Worm (Caenorhabditis elegans) whole organism, L1 larva: ENCODE data around the gene ptr-1.
A peak's percentile ranks its signal among the peaks of the same experiment; 100 is the strongest.

Experiments used
- C16A3.4 ChIP-seq: fragments of 150-350 bp; optimal IDR thresholded peaks from 2 replicates; lab custom pipeline; 2014; ENCODE audit warnings: missing biosample characterization, missing genetic modification characterization
- aly-2 ChIP-seq: fragments of 150-350 bp; optimal IDR thresholded peaks from 2 replicates; lab custom pipeline; 2014; ENCODE audit warnings: missing biosample characterization, missing genetic modification characterization
- blmp-1 ChIP-seq: fragments of 150-350 bp; optimal IDR thresholded peaks from 2 replicates; lab custom pipeline; 2014; ENCODE audit warnings: missing biosample characterization, missing genetic modification characterization
- ceh-63 ChIP-seq: fragments of 200-800 bp; sonication (Bioruptor generic); optimal IDR thresholded peaks from 2 replicates; lab custom pipeline; 2018; ENCODE audit warnings: mild to moderate bottlenecking, missing genetic modification characterization, missing compliant biosample characterization
- ceh-8 ChIP-seq: fragments of 200-800 bp; sonication (Bioruptor generic); optimal IDR thresholded peaks from 2 replicates; lab custom pipeline; 2018; ENCODE audit warnings: mild to moderate bottlenecking, missing genetic modification characterization, moderate library complexity, missing compliant biosample characterization
- ceh-90 ChIP-seq: sonication (generic microtip); optimal IDR thresholded peaks from 2 replicates; lab custom pipeline; 2016; ENCODE audit warnings: missing genetic modification characterization, missing compliant biosample characterization
- ces-1 ChIP-seq: fragments of 150-350 bp; optimal IDR thresholded peaks from 2 replicates; lab custom pipeline; 2014; ENCODE audit warnings: missing biosample characterization, missing genetic modification reagents, missing genetic modification characterization
- dsc-1 ChIP-seq: sonication (generic microtip); optimal IDR thresholded peaks from 2 replicates; lab custom pipeline; 2016; ENCODE audit warnings: mild to moderate bottlenecking, missing genetic modification characterization, missing compliant biosample characterization
- efl-3 ChIP-seq: fragments of 200-800 bp; sonication (Bioruptor generic); optimal IDR thresholded peaks from 2 replicates; lab custom pipeline; 2018; ENCODE audit warnings: mild to moderate bottlenecking, missing genetic modification characterization, missing compliant biosample characterization
- egl-13 ChIP-seq: sonication (generic microtip); optimal IDR thresholded peaks from 2 replicates; lab custom pipeline; 2016; ENCODE audit warnings: missing genotype, missing genetic modification reagents, missing genetic modification characterization, missing compliant biosample characterization
- egl-27 ChIP-seq, 2 experiments: fragments of 150-350 bp in 1 of 2; sonication (generic microtip); optimal IDR thresholded peaks; 3 replicates each; lab custom pipeline; 2017 to 2018; ENCODE audit warnings: missing biosample characterization in 2 of 2, missing genetic modification characterization in 2 of 2, missing genetic modification reagents in 2 of 2
- ets-5 ChIP-seq: fragments of 200-800 bp; sonication (Bioruptor generic); IDR thresholded peaks from 2 replicates; pipeline ENCODE4 v1.3.6; 2022; ENCODE audit warnings: missing genetic modification characterization, missing compliant biosample characterization
- fkh-4 ChIP-seq: sonication (generic microtip); optimal IDR thresholded peaks from 2 replicates; lab custom pipeline; 2016; ENCODE audit warnings: missing compliant biosample characterization, missing genetic modification characterization, borderline replicate concordance
- fkh-8 ChIP-seq: sonication (generic microtip); optimal IDR thresholded peaks from 2 replicates; lab custom pipeline; 2016; ENCODE audit warnings: mild to moderate bottlenecking, missing genetic modification characterization, missing compliant biosample characterization
- grh-1 ChIP-seq: fragments of 200-800 bp; sonication (Bioruptor generic); IDR thresholded peaks from 2 replicates; pipeline ENCODE4 v1.3.6; 2022; ENCODE audit warnings: missing genetic modification reagents, missing genetic modification characterization, missing compliant biosample characterization
- hlh-17 ChIP-seq: fragments of 200-800 bp; sonication (Bioruptor generic); optimal IDR thresholded peaks from 2 replicates; lab custom pipeline; 2018; ENCODE audit warnings: missing genetic modification characterization, mild to moderate bottlenecking, missing compliant biosample characterization, moderate library complexity, borderline replicate concordance
- lin-14 ChIP-seq: fragments of 200-800 bp; sonication (Bioruptor generic); optimal IDR thresholded peaks from 2 replicates; lab custom pipeline; 2018; ENCODE audit warnings: mild to moderate bottlenecking, missing genetic modification characterization, moderate library complexity, missing compliant biosample characterization
- lin-39 ChIP-seq: fragments of 150-350 bp; optimal IDR thresholded peaks from 2 replicates; lab custom pipeline; 2014; ENCODE audit warnings: missing biosample characterization, missing genetic modification reagents, missing genetic modification characterization
- lir-3 ChIP-seq: sonication (generic microtip); optimal IDR thresholded peaks from 2 replicates; lab custom pipeline; 2016; ENCODE audit warnings: mild to moderate bottlenecking, missing genetic modification characterization, moderate library complexity, missing compliant biosample characterization; ENCODE audit not compliant: poor library complexity
- lsy-2 ChIP-seq, 2 experiments: fragments of 150-350 bp; optimal IDR thresholded peaks; 2 replicates each; lab custom pipeline; 2014; ENCODE audit warnings: missing biosample characterization in 2 of 2, missing genetic modification characterization in 2 of 2
- mep-1 ChIP-seq: fragments of 150-350 bp; optimal IDR thresholded peaks from 2 replicates; lab custom pipeline; 2014; ENCODE audit warnings: missing biosample characterization, missing genetic modification characterization
- nhr-11 ChIP-seq: fragments of 150-350 bp; optimal IDR thresholded peaks from 2 replicates; lab custom pipeline; 2014; ENCODE audit warnings: missing biosample characterization, missing genetic modification characterization
- nhr-19 ChIP-seq: fragments of 200-800 bp; sonication (Bioruptor generic); conservative IDR thresholded peaks from 2 replicates; pipeline ENCODE4 v1.3.6; 2022; ENCODE audit warnings: missing genetic modification characterization, missing compliant biosample characterization
- nhr-20 ChIP-seq: sonication (generic microtip); optimal IDR thresholded peaks from 2 replicates; lab custom pipeline; 2016; ENCODE audit warnings: mild to moderate bottlenecking, missing genetic modification characterization, missing compliant biosample characterization
- nhr-28 ChIP-seq: fragments of 150-350 bp; optimal IDR thresholded peaks from 2 replicates; lab custom pipeline; 2014; ENCODE audit warnings: missing biosample characterization, missing genetic modification characterization
- nhr-47 ChIP-seq: sonication (generic microtip); optimal IDR thresholded peaks from 2 replicates; lab custom pipeline; 2016; ENCODE audit warnings: mild to moderate bottlenecking, missing genetic modification characterization, moderate library complexity, missing compliant biosample characterization
- nhr-71 ChIP-seq: sonication (generic microtip); optimal IDR thresholded peaks from 2 replicates; lab custom pipeline; 2016; ENCODE audit warnings: mild to moderate bottlenecking, missing genetic modification characterization, moderate library complexity, missing compliant biosample characterization
- nhr-76 ChIP-seq: sonication (generic microtip); optimal IDR thresholded peaks from 2 replicates; lab custom pipeline; 2017; ENCODE audit warnings: missing biosample characterization, missing genetic modification characterization
- nhr-77 ChIP-seq: fragments of 150-350 bp; optimal IDR thresholded peaks from 2 replicates; lab custom pipeline; 2014; ENCODE audit warnings: missing biosample characterization, missing genetic modification characterization
- nhr-84 ChIP-seq: sonication (generic microtip); optimal IDR thresholded peaks from 2 replicates; lab custom pipeline; 2017; ENCODE audit warnings: missing biosample characterization, missing genetic modification characterization
- nhr-85 ChIP-seq: sonication (generic microtip); peaks from one replicate; lab custom pipeline; 2016; ENCODE audit warnings: missing genetic modification characterization, inconsistent platforms, missing compliant biosample characterization
- pax-3 ChIP-seq: fragments of 200-800 bp; sonication (Bioruptor generic); optimal IDR thresholded peaks from 2 replicates; lab custom pipeline; 2018; ENCODE audit warnings: mild to moderate bottlenecking, missing genetic modification characterization, moderate library complexity, missing compliant biosample characterization
- rnt-1 ChIP-seq: sonication (generic microtip); optimal IDR thresholded peaks from 2 replicates; lab custom pipeline; 2016; ENCODE audit warnings: mild to moderate bottlenecking, missing genetic modification characterization, moderate library complexity, missing compliant biosample characterization
- sox-4 ChIP-seq: sonication (generic microtip); optimal IDR thresholded peaks from 2 replicates; lab custom pipeline; 2016; ENCODE audit warnings: missing genetic modification characterization, missing compliant biosample characterization
- sptf-1 ChIP-seq: fragments of 150-350 bp; optimal IDR thresholded peaks from 2 replicates; lab custom pipeline; 2014; ENCODE audit warnings: missing biosample characterization, missing genetic modification characterization
- sup-37 ChIP-seq: fragments of 200-800 bp; sonication (Bioruptor generic); optimal IDR thresholded peaks from 2 replicates; lab custom pipeline; 2018; ENCODE audit warnings: mild to moderate bottlenecking, missing genetic modification characterization, missing compliant biosample characterization
- swsn-7 ChIP-seq: sonication (generic microtip); optimal IDR thresholded peaks from 2 replicates; lab custom pipeline; 2016; ENCODE audit warnings: missing genetic modification characterization, missing compliant biosample characterization
- unc-130 ChIP-seq: fragments of 150-350 bp; optimal IDR thresholded peaks from 2 replicates; lab custom pipeline; 2017; ENCODE audit warnings: missing biosample characterization, missing genetic modification characterization, inconsistent platforms
- unc-86 ChIP-seq: sonication (generic microtip); optimal IDR thresholded peaks from 2 replicates; lab custom pipeline; 2016; ENCODE audit warnings: missing genetic modification characterization, missing compliant biosample characterization
- ztf-11 ChIP-seq, 2 experiments: sonication (generic microtip); optimal IDR thresholded peaks; 2 replicates each; lab custom pipeline; 2016 to 2017; ENCODE audit warnings: missing genetic modification characterization in 2 of 2, missing biosample characterization in 1 of 2, missing compliant biosample characterization in 1 of 2
- ztf-4 ChIP-seq: fragments of 150-350 bp; optimal IDR thresholded peaks from 2 replicates; lab custom pipeline; 2014; ENCODE audit warnings: missing biosample characterization, missing genetic modification characterization

ptr-1 gene

DNA sequence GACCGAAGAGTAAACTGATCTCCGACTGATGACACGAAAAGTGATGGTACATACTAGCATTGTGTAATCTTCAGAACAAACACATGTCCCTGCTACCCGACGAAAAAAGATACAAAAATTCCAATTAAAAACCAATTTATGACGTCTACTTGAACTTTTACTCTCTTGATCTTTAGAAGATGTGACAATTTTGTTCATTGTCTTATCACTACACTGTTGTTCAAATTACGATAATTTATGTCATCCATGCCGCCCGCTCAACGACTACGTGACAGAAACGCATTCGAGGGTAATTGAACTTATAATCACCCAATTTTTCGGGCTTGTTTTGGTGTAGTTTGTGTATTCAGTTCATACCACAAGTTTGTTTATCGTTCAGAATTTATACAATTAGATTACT lies 37.6 kb downstream of the ptr-1 start (continued):
- TF ChIP-seq aly-2 (tag; lab: Kevin White, UChicago) = no peak
- no peak for TF ChIP-seq ceh-63 (GFP tag; lab: Kevin White, UChicago)
- no peak for TF ChIP-seq C16A3.4 (tag; lab: Kevin White, UChicago)
- TF ChIP-seq ets-5 (GFP tag; lab: Robert Waterston, UW) = no peak
- TF ChIP-seq lsy-2 (tag; optimal IDR thresholded peaks at IDR 0.05; lab: Kevin White, UChicago) = no peak
- TF ChIP-seq lir-3 (tag; lab: Kevin White, UChicago) = no peak
- no peak for TF ChIP-seq unc-86 (tag; lab: Kevin White, UChicago)
- no peak for TF ChIP-seq hlh-17 (GFP tag; lab: Kevin White, UChicago)
- TF ChIP-seq grh-1 (GFP tag; lab: Robert Waterston, UW) = no peak
- no peak for TF ChIP-seq egl-13 (tag; lab: Kevin White, UChicago)
- peak; percentile 19 for TF ChIP-seq lin-14
- no peak for TF ChIP-seq ztf-11 (tag; optimal IDR thresholded peaks at IDR 0.05; lab: Kevin White, UChicago)
- no peak for TF ChIP-seq egl-27 (tag; optimal IDR thresholded peaks at IDR 0.05; lab: Kevin White, UChicago)
- TF ChIP-seq nhr-76 (tag; lab: Kevin White, UChicago) = no peak
- TF ChIP-seq ces-1 (GFP tag; lab: Kevin White, UChicago) = no peak
- TF ChIP-seq sptf-1 (tag; lab: Kevin White, UChicago) = no peak
- no peak for TF ChIP-seq nhr-84 (tag; lab: Kevin White, UChicago)

DNA sequence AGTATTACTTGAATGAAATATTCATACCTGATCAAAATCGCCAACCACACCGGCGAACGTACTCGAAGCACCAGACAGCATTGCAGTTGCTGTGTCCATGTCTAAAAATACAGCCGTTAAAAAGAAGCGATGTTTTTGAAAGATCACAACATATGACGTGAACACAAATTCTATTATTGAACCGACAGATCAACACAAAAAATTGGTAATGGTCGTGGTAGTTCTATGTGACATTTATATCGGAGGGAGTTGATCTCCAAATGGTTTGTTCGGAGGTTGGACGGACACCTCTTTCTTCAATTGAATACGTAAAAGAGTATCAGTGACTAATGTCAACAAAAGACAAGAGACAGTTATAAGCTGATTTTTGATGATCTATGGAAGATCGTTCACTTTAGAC lies 40.2 kb downstream of the ptr-1 start, which contains the start of gene pitr-3:
Gene pitr-3 (minus strand): TSS at position 101 of the 400 bp plus-strand sequence.
- TF ChIP-seq lin-14 = no peak
- no peak for TF ChIP-seq sox-4 (tag; lab: Kevin White, UChicago)

ce11 chrV:9137618-9138017 lies 43.9 kb downstream of the ptr-1 start, which contains the start of gene pitr-2:
Gene pitr-2, minus strand, starts transcription at chrV:9137718.
- TF ChIP-seq swsn-7 (tag; lab: Kevin White, UChicago) (no peak), ztf-4 (no peak), pax-3 (no peak)

ce11 chrV:9133950-9134349 lies 47.6 kb downstream of the ptr-1 start, which contains the start of gene B0222.1:
Gene B0222.1, plus strand, starts transcription at chrV:9134255.
- TF ChIP-seq rnt-1 (tag; lab: Kevin White, UChicago) = no peak
- peak; percentile 79 for TF ChIP-seq nhr-20 (tag; lab: Kevin White, UChicago)
- no peak for TF ChIP-seq ceh-8
- TF ChIP-seq hlh-17 (GFP tag; lab: Kevin White, UChicago) = no peak
- no peak for TF ChIP-seq sup-37
- TF ChIP-seq blmp-1 (tag; lab: Kevin White, UChicago) = no peak
- TF ChIP-seq fkh-8 (tag; lab: Kevin White, UChicago) = peak; percentile 95
- TF ChIP-seq dsc-1 (tag; lab: Kevin White, UChicago) = peak; percentile 29
- peak; percentile 9 for TF ChIP-seq sox-4 (tag; lab: Kevin White, UChicago)
- no peak for TF ChIP-seq nhr-28 (tag; lab: Kevin White, UChicago)
- no peak for TF ChIP-seq ceh-90 (tag; lab: Kevin White, UChicago)
- TF ChIP-seq nhr-71 (tag; lab: Kevin White, UChicago) = peak; percentile 72
- peak; percentile 6 for TF ChIP-seq lin-14
- peak; percentile 62 for TF ChIP-seq nhr-47 (tag; lab: Kevin White, UChicago)
- no peak for TF ChIP-seq unc-130 (tag; lab: Kevin White, UChicago)
- TF ChIP-seq nhr-11 (tag; lab: Kevin White, UChicago) = peak; percentile 59
- peak; percentile 3 for TF ChIP-seq swsn-7 (tag; lab: Kevin White, UChicago)
- no peak for TF ChIP-seq C16A3.4 (tag; lab: Kevin White, UChicago)
- no peak for TF ChIP-seq egl-27 (tag; optimal IDR thresholded peaks at IDR 0.05; lab: Kevin White, UChicago)
- no peak for TF ChIP-seq ces-1 (GFP tag; lab: Kevin White, UChicago)
- no peak for TF ChIP-seq lir-3 (tag; lab: Kevin White, UChicago)
- no peak for TF ChIP-seq efl-3 (GFP tag; lab: Kevin White, UChicago)
- TF ChIP-seq pax-3 = peak; percentile 10
- TF ChIP-seq mep-1 (tag; lab: Kevin White, UChicago) = no peak
- no peak for TF ChIP-seq fkh-4 (tag; lab: Kevin White, UChicago)
- TF ChIP-seq nhr-85 (tag; lab: Kevin White, UChicago) = no peak
- TF ChIP-seq nhr-77 (tag; lab: Kevin White, UChicago) = no peak
- no peak for TF ChIP-seq lin-39
- no peak for TF ChIP-seq nhr-19 (GFP tag; lab: Robert Waterston, UW)
